Fruit fly (Drosophila melanogaster) whole organism, wandering third instar larva: ENCODE data around the gene ATPsynD.

ENCODE experiments used
- Vsx2 ChIP-seq: fragments of 200-300, 225-300 bp; sonication (Bioruptor generic); optimal IDR thresholded peaks from 2 replicates; lab custom pipeline; 2018; ENCODE audit warnings: missing biosample characterization, missing genetic modification characterization; ENCODE audit not compliant: partially characterized antibody
- foxo ChIP-seq, 2 experiments: fragments of 200-800 bp; sonication (Bioruptor generic); optimal IDR thresholded peaks; 2 replicates in 1 of 2; 3 replicates in 1 of 2; lab custom pipeline; 2016 to 2017; ENCODE audit warnings: missing biosample characterization in 2 of 2, missing genetic modification characterization in 2 of 2
- h ChIP-seq: fragments of 200-800 bp; sonication (Bioruptor generic); optimal IDR thresholded peaks from 3 replicates; lab custom pipeline; 2016; ENCODE audit warnings: missing biosample characterization, mild to moderate bottlenecking, missing genetic modification characterization
- pan ChIP-seq: fragments of >200 bp; optimal IDR thresholded peaks from 2 replicates; lab custom pipeline; 2017
- psq ChIP-seq: fragments of 200-800 bp; sonication (Bioruptor generic); optimal IDR thresholded peaks from 3 replicates; lab custom pipeline; 2017; ENCODE audit warnings: missing biosample characterization, mild to moderate bottlenecking, missing genetic modification characterization, moderate library complexity

dm6 chr3R:19059285-19059684 lies 35.5 kb upstream of the ATPsynD start:
- TF ChIP-seq pan (lab: Kevin White, UChicago) (no peak), psq (no peak), foxo (GFP tag; optimal IDR thresholded peaks at IDR 0.05; lab: Kevin White, UChicago) (no peak), h (no peak), Vsx2 (GFP tag; lab: Kevin White, UChicago) (no peak)
